Fruit fly (Drosophila melanogaster): ENCODE data around the gene Nrx-1.

Gene Nrx-1

DNA sequence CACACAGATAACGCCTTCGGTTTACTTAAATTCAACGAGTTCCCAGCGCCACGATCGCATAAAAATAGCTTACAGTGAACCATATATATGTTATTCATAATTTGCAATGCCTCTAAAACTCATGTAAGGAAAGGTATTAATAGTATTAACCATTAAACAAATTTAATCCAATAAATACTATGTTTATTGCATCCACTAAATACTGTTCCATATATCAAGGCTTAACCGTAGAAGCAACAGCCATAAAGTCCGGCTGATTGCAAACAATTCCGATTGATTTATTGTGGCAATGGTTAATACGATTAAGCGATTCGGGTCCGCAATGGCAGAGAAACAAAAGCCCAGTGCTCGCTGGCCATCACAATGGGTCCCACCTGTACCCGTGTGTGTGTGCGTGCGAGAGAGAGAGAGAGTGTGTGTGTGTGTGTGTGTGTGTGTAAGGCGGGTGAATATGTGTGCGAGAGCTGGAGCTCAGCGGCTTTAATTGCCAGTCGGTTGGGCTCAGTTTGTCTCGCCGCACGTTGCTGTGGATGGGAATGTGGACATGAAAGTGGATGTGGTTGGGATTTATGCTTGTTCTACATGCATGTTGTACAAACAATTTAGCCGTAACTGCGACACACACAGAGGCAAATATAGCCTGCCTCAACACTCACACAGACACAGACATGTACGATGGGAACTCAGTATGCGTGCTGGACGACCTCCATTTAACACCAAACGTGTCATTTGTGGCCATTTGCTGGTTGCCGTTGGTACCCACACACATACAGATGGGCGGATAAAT, 26.4 kb downstream of the Nrx-1 start (continued):
- TF ChIP-seq ap (GFP tag; IDR thresholded peaks at IDR 0.05) (no peak), CG12219 (GFP tag; optimal IDR thresholded peaks at IDR 0.05) (no peak), h (optimal IDR thresholded peaks at IDR 0.05) (no peak), hb (GFP tag; IDR thresholded peaks at IDR 0.05; ENCODE audit: partially characterized antibody) (no peak), Lhr (GFP tag; optimal IDR thresholded peaks at IDR 0.05) (no peak), ind (GFP tag; optimal IDR thresholded peaks at IDR 0.05) (peak; percentile 59), CG18011 (GFP tag; optimal IDR thresholded peaks at IDR 0.05) (no peak), HmgD (GFP tag; optimal IDR thresholded peaks at IDR 0.05) (no peak), CG6791 (GFP tag; IDR thresholded peaks at IDR 0.05; ENCODE audit: partially characterized antibody) (no peak), zfh1 (GFP tag; IDR thresholded peaks at IDR 0.05) (0 out of 3 replicates have a peak, but pooled peaks have one; percentile 37), jumu (GFP tag; optimal IDR thresholded peaks at IDR 0.05) (no peak), Rfx (GFP tag; IDR thresholded peaks at IDR 0.05) (peak; percentile 51; the same call in 1 of the 2 replicates), sd (tag; optimal IDR thresholded peaks at IDR 0.05) (no peak), ash1 (GFP tag; optimal IDR thresholded peaks at IDR 0.05) (no peak), CG12299 (tag; optimal IDR thresholded peaks at IDR 0.05) (peak; percentile 40), bowl (GFP tag; IDR thresholded peaks at IDR 0.05) (no peak), MBD-R2 (GFP tag; IDR thresholded peaks at IDR 0.05) (no peak), HLHmδ (GFP tag; optimal IDR thresholded peaks at IDR 0.05) (no peak), mam (GFP tag; optimal IDR thresholded peaks at IDR 0.05) (no peak), jigr1 (GFP tag; IDR thresholded peaks at IDR 0.05) (no peak), bsh (GFP tag; optimal IDR thresholded peaks at IDR 0.05) (no peak), CG17361 (GFP tag; IDR thresholded peaks at IDR 0.05) (no peak), CHES-1-like (GFP tag; optimal IDR thresholded peaks at IDR 0.05) (no peak), prd (optimal IDR thresholded peaks at IDR 0.05) (no peak), prd (GFP tag; IDR thresholded peaks at IDR 0.05) (0 out of 3 replicates have a peak, but pooled peaks have one; percentile 33), en (GFP tag; optimal IDR thresholded peaks at IDR 0.05) (no peak), CG8281 (tag; optimal IDR thresholded peaks at IDR 0.05) (peak; percentile 40), CG12071 (GFP tag; optimal IDR thresholded peaks at IDR 0.05) (no peak), hbn (GFP tag; IDR thresholded peaks at IDR 0.05; ENCODE audit: partially characterized antibody) (no peak), YL-1 (GFP tag; optimal IDR thresholded peaks at IDR 0.05) (no peak), Aef1 (GFP tag; IDR thresholded peaks at IDR 0.05) (peak; percentile 27; the same call in 1 of the 3 replicates), D19A (tag; optimal IDR thresholded peaks at IDR 0.05) (peak; percentile 47), ATbp (GFP tag; optimal IDR thresholded peaks at IDR 0.05) (no peak), CG3163 (GFP tag; optimal IDR thresholded peaks at IDR 0.05) (no peak), Fer3 (tag; optimal IDR thresholded peaks at IDR 0.05) (peak; percentile 44), nerfin-1 (tag; optimal IDR thresholded peaks at IDR 0.05) (no peak), CG2889 (GFP tag; IDR thresholded peaks at IDR 0.05) (no peak), crc (GFP tag; optimal IDR thresholded peaks at IDR 0.05) (no peak), hth (optimal IDR thresholded peaks at IDR 0.05) (no peak), sens-2 (GFP tag; IDR thresholded peaks at IDR 0.05) (no peak), CG6854 (GFP tag; optimal IDR thresholded peaks at IDR 0.05) (peak; percentile 13), Dp (GFP tag; optimal IDR thresholded peaks at IDR 0.05) (no peak), CG30020 (tag; optimal IDR thresholded peaks at IDR 0.05) (no peak), tgo (GFP tag; IDR thresholded peaks at IDR 0.05) (peak; percentile 28; the same call in 2 of the 3 replicates), CG10543 (GFP tag; optimal IDR thresholded peaks at IDR 0.05) (peak; percentile 69), salm (tag; optimal IDR thresholded peaks at IDR 0.05) (no peak), lmd (GFP tag; IDR thresholded peaks at IDR 0.05) (peak; percentile 52; the same call in 1 of the 2 replicates), zf30C (GFP tag; optimal IDR thresholded peaks at IDR 0.05) (no peak), NC2β (GFP tag; optimal IDR thresholded peaks at IDR 0.05) (no peak), zen (tag; optimal IDR thresholded peaks at IDR 0.05) (no peak)

Data from whole organism, embryonic.